Worm (Caenorhabditis elegans): Measurements from ENCODE around the gene tsen-2.

- TF ChIP-seq nhr-120 (GFP tag; IDR thresholded peaks at IDR 0.05) (no peak), unc-130 (GFP tag; optimal IDR thresholded peaks at IDR 0.05) (no peak), unc-62 (GFP tag; optimal IDR thresholded peaks at IDR 0.05) (no peak)
These were observed 22.2 kb upstream of the tsen-2 start, which contains the start of the genes ccf-1 and trap-4 for ce11 chrIII:11920187-11920785.

Measured in whole organism, young adult.